Fruit fly (Drosophila melanogaster) whole organism, wandering third instar larva: ENCODE measurements around the gene CG8003.
A peak's percentile ranks its signal among the peaks of the same experiment; 100 is the strongest.

Experiments used
- Abd-B ChIP-seq: fragments of >200 bp; optimal IDR thresholded peaks from 2 replicates; lab custom pipeline; 2017; ENCODE audit warnings: missing biosample characterization, missing genetic modification characterization
- CG32264 ChIP-seq: fragments of 200-800 bp; sonication (Bioruptor generic); optimal IDR thresholded peaks from 2 replicates; lab custom pipeline; 2016; ENCODE audit warnings: missing biosample characterization, missing genetic modification characterization
- CG9705 ChIP-seq: fragments of 200-800 bp; sonication (Bioruptor generic); optimal IDR thresholded peaks from 2 replicates; lab custom pipeline; 2018; ENCODE audit warnings: missing biosample characterization, mild to moderate bottlenecking, missing genetic modification characterization
- CrebA ChIP-seq: fragments of 200-800 bp; sonication (Bioruptor generic); optimal IDR thresholded peaks from 2 replicates; lab custom pipeline; 2016; ENCODE audit warnings: missing biosample characterization, mild to moderate bottlenecking, missing genetic modification characterization, borderline replicate concordance
- Dfd ChIP-seq: fragments of >200 bp; optimal IDR thresholded peaks from 2 replicates; lab custom pipeline; 2017; ENCODE audit warnings: missing biosample characterization, missing genetic modification characterization
- Dif ChIP-seq: fragments of 200-275, 200-300 bp; sonication (Bioruptor generic); optimal IDR thresholded peaks from 2 replicates; lab custom pipeline; 2018; ENCODE audit warnings: missing biosample characterization, missing genetic modification characterization; ENCODE audit not compliant: partially characterized antibody
- GATAd ChIP-seq: sonication (Bioruptor generic); optimal IDR thresholded peaks from 2 replicates; lab custom pipeline; 2016; ENCODE audit warnings: missing biosample characterization, missing genetic modification characterization
- HLH106 ChIP-seq: fragments of 200-800 bp; optimal IDR thresholded peaks from 3 replicates; lab custom pipeline; 2019; ENCODE audit warnings: missing biosample characterization, mild to moderate bottlenecking, missing genetic modification characterization, moderate library complexity
- Hnf4 ChIP-seq: fragments of 200-800 bp; sonication (Bioruptor generic); optimal IDR thresholded peaks from 2 replicates; lab custom pipeline; 2016; ENCODE audit warnings: missing biosample characterization, mild to moderate bottlenecking, missing genetic modification characterization
- Hr78 ChIP-seq: fragments of >200 bp; optimal IDR thresholded peaks from 2 replicates; lab custom pipeline; 2017; ENCODE audit warnings: missing biosample characterization, missing genetic modification characterization
- Hr83 ChIP-seq: fragments of 200-300 bp; sonication (Bioruptor generic); optimal IDR thresholded peaks from 2 replicates; lab custom pipeline; 2016; ENCODE audit warnings: missing biosample characterization, mild to moderate bottlenecking, missing genetic modification characterization, moderate library complexity; ENCODE audit not compliant: poor library complexity, severe bottlenecking
- Jra ChIP-seq: sonication (Bioruptor generic); optimal IDR thresholded peaks from 2 replicates; lab custom pipeline; 2016; ENCODE audit warnings: missing biosample characterization, missing genetic modification characterization
- Mio ChIP-seq: sonication (Bioruptor generic); optimal IDR thresholded peaks from 2 replicates; lab custom pipeline; 2016; ENCODE audit warnings: missing biosample characterization, missing genetic modification characterization
- Myc ChIP-seq: fragments of >200 bp; optimal IDR thresholded peaks from 2 replicates; lab custom pipeline; 2017
- N ChIP-seq: fragments of >200 bp; optimal IDR thresholded peaks from 2 replicates; lab custom pipeline; 2018; ENCODE audit warnings: missing biosample characterization, missing external identifiers, missing genetic modification characterization
- OdsH ChIP-seq: fragments of 200-800 bp; sonication (Bioruptor generic); optimal IDR thresholded peaks from 2 replicates; lab custom pipeline; 2016; ENCODE audit warnings: missing biosample characterization, mild to moderate bottlenecking, missing genetic modification characterization
- Rel ChIP-seq, 2 experiments: fragments of 200-800 bp; sonication (Bioruptor generic) in 1 of 2; optimal IDR thresholded peaks; 2 replicates in 1 of 2; 3 replicates in 1 of 2; lab custom pipeline; 2016 to 2019; ENCODE audit warnings: mild to moderate bottlenecking in 2 of 2, missing biosample characterization in 2 of 2, missing genetic modification characterization in 2 of 2, moderate library complexity in 1 of 2
- Sp1 ChIP-seq: fragments of 200-800 bp; sonication (Bioruptor generic); optimal IDR thresholded peaks from 3 replicates; lab custom pipeline; 2019; ENCODE audit warnings: missing biosample characterization, mild to moderate bottlenecking, missing genetic modification characterization, moderate library complexity
- Vsx2 ChIP-seq: fragments of 200-300, 225-300 bp; sonication (Bioruptor generic); optimal IDR thresholded peaks from 2 replicates; lab custom pipeline; 2018; ENCODE audit warnings: missing biosample characterization, missing genetic modification characterization; ENCODE audit not compliant: partially characterized antibody
- br ChIP-seq: fragments of 200-800 bp; sonication (Bioruptor generic); optimal IDR thresholded peaks from 2 replicates; lab custom pipeline; 2016; ENCODE audit warnings: missing biosample characterization, missing genetic modification characterization
- brk ChIP-seq: fragments of 200-800 bp; sonication (Bioruptor generic); optimal IDR thresholded peaks from 2 replicates; lab custom pipeline; 2016; ENCODE audit warnings: missing biosample characterization, mild to moderate bottlenecking, missing genetic modification characterization
- dl ChIP-seq, 2 experiments: fragments of 175-275, 200-275 bp in 1 of 2; fragments of 200-275 bp in 1 of 2; sonication (Bioruptor generic); optimal IDR thresholded peaks; lab custom pipeline; 2018; ENCODE audit warnings: mild to moderate bottlenecking in 2 of 2, missing biosample characterization in 2 of 2, missing genetic modification characterization in 2 of 2, moderate library complexity in 2 of 2; ENCODE audit not compliant: partially characterized antibody in 2 of 2, insufficient read depth in 1 of 2
- dmrt93B ChIP-seq: fragments of 200-800 bp; sonication (Bioruptor generic); optimal IDR thresholded peaks from 2 replicates; lab custom pipeline; 2018; ENCODE audit warnings: missing biosample characterization, mild to moderate bottlenecking, missing genetic modification characterization
- dsf ChIP-seq: sonication (Bioruptor generic); optimal IDR thresholded peaks from 2 replicates; lab custom pipeline; 2016; ENCODE audit warnings: missing biosample characterization, missing genetic modification characterization, borderline replicate concordance
- ey ChIP-seq: fragments of 200-800 bp; sonication (Bioruptor generic); optimal IDR thresholded peaks from 2 replicates; lab custom pipeline; 2016; ENCODE audit warnings: missing biosample characterization, missing genetic modification characterization
- foxo ChIP-seq, 2 experiments: fragments of 200-800 bp; sonication (Bioruptor generic); optimal IDR thresholded peaks; 2 replicates in 1 of 2; 3 replicates in 1 of 2; lab custom pipeline; 2016 to 2017; ENCODE audit warnings: missing biosample characterization in 2 of 2, missing genetic modification characterization in 2 of 2
- fru ChIP-seq: fragments of 200-800 bp; sonication (Bioruptor generic); optimal IDR thresholded peaks from 3 replicates; lab custom pipeline; 2016; ENCODE audit warnings: missing biosample characterization, mild to moderate bottlenecking, missing genetic modification characterization
- h ChIP-seq: fragments of 200-800 bp; sonication (Bioruptor generic); optimal IDR thresholded peaks from 3 replicates; lab custom pipeline; 2016; ENCODE audit warnings: missing biosample characterization, mild to moderate bottlenecking, missing genetic modification characterization
- jim ChIP-seq: fragments of 175-275, 200-325 bp; sonication (Bioruptor generic); optimal IDR thresholded peaks from 2 replicates; lab custom pipeline; 2016; ENCODE audit warnings: missing biosample characterization, mild to moderate bottlenecking, missing genetic modification characterization
- lola ChIP-seq: fragments of >200 bp; optimal IDR thresholded peaks from 2 replicates; lab custom pipeline; 2017; ENCODE audit warnings: missing biosample characterization, missing genetic modification characterization
- pan ChIP-seq: fragments of >200 bp; optimal IDR thresholded peaks from 2 replicates; lab custom pipeline; 2017
- psq ChIP-seq: fragments of 200-800 bp; sonication (Bioruptor generic); optimal IDR thresholded peaks from 3 replicates; lab custom pipeline; 2017; ENCODE audit warnings: missing biosample characterization, mild to moderate bottlenecking, missing genetic modification characterization, moderate library complexity
- rgr ChIP-seq: fragments of 200-800 bp; sonication (Bioruptor generic); optimal IDR thresholded peaks from 3 replicates; lab custom pipeline; 2016; ENCODE audit warnings: missing biosample characterization, mild to moderate bottlenecking, missing genetic modification characterization
- sage ChIP-seq: fragments of 200-800 bp; sonication (Bioruptor generic); optimal IDR thresholded peaks from 2 replicates; lab custom pipeline; 2016; ENCODE audit warnings: missing biosample characterization, mild to moderate bottlenecking, missing genetic modification characterization
- sv ChIP-seq: fragments of 200-800 bp; sonication (Bioruptor generic); optimal IDR thresholded peaks from 3 replicates; lab custom pipeline; 2016; ENCODE audit warnings: missing biosample characterization, missing genetic modification characterization
- tai ChIP-seq: sonication (Bioruptor generic); optimal IDR thresholded peaks from 2 replicates; lab custom pipeline; 2016; ENCODE audit warnings: missing biosample characterization, missing genetic modification characterization
- usp ChIP-seq: fragments of >200 bp; optimal IDR thresholded peaks from 2 replicates; lab custom pipeline; 2017; ENCODE audit warnings: missing biosample characterization, missing genetic modification characterization
- woc ChIP-seq: sonication (Bioruptor generic); optimal IDR thresholded peaks from 2 replicates; lab custom pipeline; 2016; ENCODE audit warnings: missing biosample characterization, mild to moderate bottlenecking, missing genetic modification characterization

The CG8003 gene

DNA sequence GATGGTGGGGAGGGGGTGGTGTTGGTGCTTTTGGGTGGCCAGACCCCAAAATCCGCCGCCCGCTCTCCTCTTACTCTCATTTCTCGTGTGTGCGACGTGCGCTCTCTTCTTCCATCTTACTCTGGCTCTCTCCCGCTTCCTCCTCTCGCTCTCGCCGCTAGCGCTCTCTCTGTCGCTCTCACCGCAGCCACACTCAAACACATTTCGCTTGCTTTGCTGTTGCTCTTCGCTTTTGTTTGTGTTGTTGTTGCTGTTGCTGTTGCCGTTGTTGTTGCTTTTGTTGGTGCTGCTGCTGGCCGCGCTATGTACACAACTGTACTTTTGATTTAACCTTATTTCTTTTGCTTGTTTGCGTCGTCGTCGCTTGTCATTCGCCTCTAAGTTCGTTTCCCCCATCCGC, 20.5 kb downstream of the CG8003 start:
- TF ChIP-seq sage (peak; percentile 11), br (GFP tag; lab: Kevin White, UChicago) (peak; percentile 60), Sp1 (GFP tag; lab: Kevin White, UChicago) (peak; percentile 2), Abd-B (GFP tag; lab: Kevin White, UChicago) (no peak), Dif (GFP tag; lab: Kevin White, UChicago) (peak; percentile 95), CG32264 (GFP tag; lab: Kevin White, UChicago) (no peak), N (no peak), Jra (GFP tag; lab: Kevin White, UChicago) (no peak), dl (GFP tag; optimal IDR thresholded peaks at IDR 0.05; lab: Kevin White, UChicago; ENCODE audit: insufficient read depth in 1 of 2, partially characterized antibody in 2 of 2) (peak; percentile 83 to 92), usp (GFP tag; lab: Kevin White, UChicago) (no peak), Dfd (peak; percentile 57), rgr (GFP tag; lab: Kevin White, UChicago) (peak; percentile 5), Rel (GFP tag; optimal IDR thresholded peaks at IDR 0.05; lab: Kevin White, UChicago) (no peak), Rel (tag; optimal IDR thresholded peaks at IDR 0.05; lab: Kevin White, UChicago) (peak; percentile 12), psq (peak; percentile 76), h (GFP tag; lab: Kevin White, UChicago) (peak; percentile 57)
- TF ChIP-seq, all 38 proteins: peak for 10

DNA sequence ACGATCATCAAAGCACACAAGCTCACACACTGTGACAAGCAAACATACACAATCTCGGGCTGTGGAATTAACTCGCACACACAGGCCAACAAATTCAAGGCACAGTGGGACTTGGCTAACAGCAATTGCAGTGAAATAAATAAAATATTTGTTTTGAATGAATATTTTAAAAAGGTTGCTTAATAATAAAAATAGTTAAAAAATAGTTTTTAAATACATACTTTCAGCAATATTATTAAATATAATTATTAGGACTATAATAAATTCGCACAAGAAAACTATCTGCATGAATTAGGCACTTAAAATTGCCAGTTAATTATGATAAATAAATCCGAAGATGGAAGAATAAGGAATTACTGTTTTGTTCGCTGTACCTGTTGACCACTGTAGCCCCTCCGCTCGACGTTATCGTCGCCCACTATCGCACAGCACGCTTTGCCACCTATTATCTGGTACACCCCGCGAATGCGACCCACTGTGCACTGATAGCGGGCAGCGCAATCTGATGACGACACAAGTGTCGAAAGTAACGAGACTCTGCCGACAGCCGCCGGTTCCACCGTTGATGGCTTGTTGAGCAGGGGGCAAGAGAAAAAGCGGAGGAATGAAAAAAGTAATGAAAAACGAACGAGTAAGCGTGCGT, 21.6 kb downstream of the CG8003 start:
- peak; percentile 97 for TF ChIP-seq dmrt93B
- peak; percentile 91 for TF ChIP-seq brk
- TF ChIP-seq usp (GFP tag; lab: Kevin White, UChicago) = no peak
- TF ChIP-seq N = no peak
- peak; percentile 51 for TF ChIP-seq CG32264 (GFP tag; lab: Kevin White, UChicago)
- TF ChIP-seq Hr83 (GFP tag; lab: Kevin White, UChicago) = peak; percentile 96
- TF ChIP-seq Rel (GFP tag; optimal IDR thresholded peaks at IDR 0.05; lab: Kevin White, UChicago) = peak; percentile 86
- peak; percentile 76 for TF ChIP-seq Rel (tag; optimal IDR thresholded peaks at IDR 0.05; lab: Kevin White, UChicago)
- TF ChIP-seq h (GFP tag; lab: Kevin White, UChicago) = peak; percentile 96
- TF ChIP-seq br (GFP tag; lab: Kevin White, UChicago) = peak; percentile 87
- peak; percentile 81 for TF ChIP-seq Hnf4
- peak; percentile 93 for TF ChIP-seq jim (GFP tag; lab: Kevin White, UChicago)
- TF ChIP-seq Vsx2 = no peak
- no peak for TF ChIP-seq Hr78 (GFP tag; lab: Kevin White, UChicago)
- TF ChIP-seq rgr (GFP tag; lab: Kevin White, UChicago) = peak; percentile 96
- TF ChIP-seq Myc (lab: Kevin White, UChicago) = no peak
- peak in 1 of 2 experiments; percentile 0 for TF ChIP-seq dl (GFP tag; optimal IDR thresholded peaks at IDR 0.05; lab: Kevin White, UChicago; ENCODE audit: insufficient read depth in 1 of 2, partially characterized antibody in 2 of 2)
- TF ChIP-seq fru (GFP tag; lab: Kevin White, UChicago) = peak; percentile 94
- TF ChIP-seq Abd-B (GFP tag; lab: Kevin White, UChicago) = no peak
- TF ChIP-seq pan (lab: Kevin White, UChicago) = no peak
- TF ChIP-seq CrebA = no peak
- peak; percentile 27 to 98 for TF ChIP-seq foxo (GFP tag; optimal IDR thresholded peaks at IDR 0.05; lab: Kevin White, UChicago)
- TF ChIP-seq dsf (GFP tag; lab: Kevin White, UChicago) = peak; percentile 72
- peak; percentile 39 for TF ChIP-seq Mio (GFP tag; lab: Kevin White, UChicago)
- peak; percentile 86 for TF ChIP-seq sage
- TF ChIP-seq Jra (GFP tag; lab: Kevin White, UChicago) = peak; percentile 72
- peak; percentile 97 for TF ChIP-seq Dfd
- peak; percentile 98 for TF ChIP-seq Sp1 (GFP tag; lab: Kevin White, UChicago)
- peak; percentile 98 for TF ChIP-seq sv (GFP tag; lab: Kevin White, UChicago)
- peak; percentile 98 for TF ChIP-seq OdsH (GFP tag; lab: Kevin White, UChicago)
- peak; percentile 97 for TF ChIP-seq HLH106 (tag; lab: Kevin White, UChicago)
- TF ChIP-seq tai (GFP tag; lab: Kevin White, UChicago) = peak; percentile 68
- TF ChIP-seq ey (GFP tag; lab: Kevin White, UChicago) = peak; percentile 91
- no peak for TF ChIP-seq lola (GFP tag; lab: Kevin White, UChicago)
- TF ChIP-seq GATAd (GFP tag; lab: Kevin White, UChicago) = peak; percentile 68
- peak; percentile 91 for TF ChIP-seq woc (GFP tag; lab: Kevin White, UChicago)
- peak; percentile 93 for TF ChIP-seq CG9705 (GFP tag; lab: Kevin White, UChicago)
- TF ChIP-seq Dif (GFP tag; lab: Kevin White, UChicago) = peak; percentile 64
- peak; percentile 97 for TF ChIP-seq psq
